Worm (Caenorhabditis elegans) whole organism, L4 larva: ENCODE measurements around the gene tag-151.

ENCODE experiments used
- F10B5.3 ChIP-seq: sonication (generic microtip); optimal IDR thresholded peaks from 2 replicates; lab custom pipeline; 2016; ENCODE audit warnings: mild to moderate bottlenecking, missing genetic modification characterization, missing compliant biosample characterization
- ceh-82 ChIP-seq: sonication (generic microtip); optimal IDR thresholded peaks from 2 replicates; lab custom pipeline; 2017; ENCODE audit warnings: missing biosample characterization, missing genetic modification characterization
- sdz-12 ChIP-seq: fragments of 200-800 bp; sonication (Bioruptor generic); optimal IDR thresholded peaks from 2 replicates; lab custom pipeline; 2018; ENCODE audit warnings: mild to moderate bottlenecking, missing genetic modification characterization, missing compliant biosample characterization

DNA sequence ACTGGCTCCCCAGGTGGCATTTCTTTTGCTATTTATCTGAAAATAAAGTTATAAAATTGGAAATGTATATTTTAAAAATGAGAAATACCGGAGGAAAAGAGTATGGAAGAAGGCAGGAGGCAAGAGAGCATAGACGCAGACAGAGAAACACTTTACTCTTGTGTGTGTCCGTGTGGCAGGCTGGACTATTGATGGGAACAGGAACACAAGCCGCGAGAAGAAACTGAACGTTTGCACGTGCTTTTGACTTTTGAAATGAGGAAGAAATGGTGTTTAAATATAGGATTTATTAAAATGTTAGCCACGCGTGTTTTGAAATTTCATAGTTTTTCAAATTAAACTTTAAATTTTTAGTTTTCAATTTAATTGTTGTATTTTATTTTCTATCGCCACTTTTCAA lies 16.0 kb downstream of the tag-151 start, which contains the start of gene F10G7.10:
- TF ChIP-seq ceh-82 (tag; lab: Kevin White, UChicago) (no peak), sdz-12 (GFP tag; lab: Kevin White, UChicago) (no peak), F10B5.3 (no peak)
